Fruit fly (Drosophila melanogaster) whole organism, embryonic: ENCODE results near the gene RSG7.

Experiments
- Blimp-1 ChIP-seq: fragments of 200-800 bp; sonication (Bioruptor generic); optimal IDR thresholded peaks from 3 replicates; lab custom pipeline; 2018; ENCODE audit warnings: missing biosample characterization, missing genetic modification characterization, mild to moderate bottlenecking, moderate library complexity, missing genetic modification reagents
- BtbVII ChIP-seq: fragments of 200-800 bp; sonication (Bioruptor generic); optimal IDR thresholded peaks from 3 replicates; lab custom pipeline; 2017; ENCODE audit warnings: missing biosample characterization, mild to moderate bottlenecking, missing genetic modification characterization
- CG10321 ChIP-seq: fragments of 200-800 bp; sonication (Bioruptor generic); IDR thresholded peaks from 2 replicates; pipeline ENCODE4 v1.3.6; 2022; ENCODE audit warnings: missing biosample characterization, missing genetic modification characterization
- CG10366 ChIP-seq: fragments of 200-800 bp; sonication (Bioruptor generic); IDR thresholded peaks from 2 replicates; pipeline ENCODE4 v1.3.6; 2022; ENCODE audit warnings: missing biosample characterization, missing genetic modification characterization
- CG10979 ChIP-seq: fragments of 200-800 bp; sonication (Bioruptor generic); optimal IDR thresholded peaks from 2 replicates; lab custom pipeline; 2018; ENCODE audit warnings: missing biosample characterization, mild to moderate bottlenecking, missing genetic modification characterization, moderate library complexity
- CG11504 ChIP-seq: fragments of 200-800 bp; sonication (Bioruptor generic); optimal IDR thresholded peaks from 3 replicates; lab custom pipeline; 2019; ENCODE audit warnings: missing biosample characterization, mild to moderate bottlenecking, missing genetic modification characterization, moderate library complexity
- CG11695 ChIP-seq: fragments of 200-800 bp; sonication (Bioruptor generic); IDR thresholded peaks from 3 replicates; pipeline ENCODE4 v1.3.6; 2022; ENCODE audit warnings: missing biosample characterization, missing genetic modification characterization
- CG11696 ChIP-seq: fragments of 200-800 bp; sonication (Bioruptor generic); IDR thresholded peaks from 2 replicates; pipeline ENCODE4 v1.3.6; 2022; ENCODE audit warnings: missing biosample characterization, missing genetic modification characterization
- CG13424 ChIP-seq: fragments of 200-800 bp; sonication (Bioruptor generic); optimal IDR thresholded peaks from 2 replicates; lab custom pipeline; 2019; ENCODE audit warnings: missing biosample characterization, mild to moderate bottlenecking, missing genetic modification characterization, moderate library complexity
- CG15269 ChIP-seq: fragments of 200-800 bp; sonication (Bioruptor generic); optimal IDR thresholded peaks from 2 replicates; lab custom pipeline; 2018; ENCODE audit warnings: missing biosample characterization, mild to moderate bottlenecking, missing genetic modification characterization, moderate library complexity
- CG1603 ChIP-seq: fragments of 200-800 bp; sonication (Bioruptor generic); optimal IDR thresholded peaks from 2 replicates; lab custom pipeline; 2019; ENCODE audit warnings: missing biosample characterization, mild to moderate bottlenecking, missing genetic modification characterization, moderate library complexity
- CG17359 ChIP-seq: fragments of 200-800 bp; sonication (Bioruptor generic); optimal IDR thresholded peaks from 3 replicates; lab custom pipeline; 2018; ENCODE audit warnings: missing biosample characterization, mild to moderate bottlenecking, missing genetic modification characterization, moderate library complexity
- CG18262 ChIP-seq: fragments of 200-800 bp; optimal IDR thresholded peaks from 3 replicates; lab custom pipeline; 2019; ENCODE audit warnings: missing biosample characterization, mild to moderate bottlenecking, missing genetic modification characterization, moderate library complexity
- CG30403 ChIP-seq: fragments of 200-800 bp; sonication (Bioruptor generic); optimal IDR thresholded peaks from 3 replicates; lab custom pipeline; 2016; ENCODE audit warnings: missing biosample characterization, missing genetic modification characterization
- CG3065 ChIP-seq: fragments of 200-800 bp; sonication (Bioruptor generic); optimal IDR thresholded peaks from 2 replicates; lab custom pipeline; 2016; ENCODE audit warnings: missing biosample characterization, missing genetic modification characterization
- CG32767 ChIP-seq: fragments of 200-800 bp; sonication (Bioruptor generic); IDR thresholded peaks from 2 replicates; pipeline ENCODE4 v1.3.6; 2022; ENCODE audit warnings: missing biosample characterization, missing genetic modification characterization
- CG4424 ChIP-seq: fragments of 200-800 bp; sonication (Bioruptor generic); optimal IDR thresholded peaks from 3 replicates; lab custom pipeline; 2016; ENCODE audit warnings: missing biosample characterization, missing genetic modification characterization
- CG7556 ChIP-seq: fragments of 200-800 bp; sonication (Bioruptor generic); optimal IDR thresholded peaks from 2 replicates; lab custom pipeline; 2017; ENCODE audit warnings: missing biosample characterization, mild to moderate bottlenecking, missing genetic modification characterization
- CG7839 ChIP-seq: fragments of 200-800 bp; sonication (Bioruptor generic); optimal IDR thresholded peaks from 3 replicates; lab custom pipeline; 2018; ENCODE audit warnings: missing biosample characterization, mild to moderate bottlenecking, missing genetic modification characterization, moderate library complexity
- D19A ChIP-seq: fragments of 200-800 bp; optimal IDR thresholded peaks from 3 replicates; lab custom pipeline; 2019; ENCODE audit warnings: missing biosample characterization, mild to moderate bottlenecking, missing genetic modification characterization, moderate library complexity
- Dref ChIP-seq: fragments of 200-800 bp; sonication (Bioruptor generic); IDR thresholded peaks from 2 replicates; pipeline ENCODE4 v1.3.6; 2022; ENCODE audit warnings: missing biosample characterization, missing genetic modification characterization
- Eip74EF ChIP-seq, 2 experiments: fragments of 200-800 bp in 1 of 2; fragments of >200 bp in 1 of 2; sonication (Bioruptor generic) in 1 of 2; optimal IDR thresholded peaks; 2 replicates each; lab custom pipeline; 2017 to 2019; ENCODE audit warnings: missing biosample characterization in 2 of 2, missing genetic modification characterization in 2 of 2, mild to moderate bottlenecking in 1 of 2, moderate library complexity in 1 of 2
- H15 ChIP-seq: fragments of 200-800 bp; sonication (Bioruptor generic); IDR thresholded peaks from 3 replicates; pipeline ENCODE4 v1.3.6; 2022; ENCODE audit warnings: missing biosample characterization, missing genetic modification characterization
- Nf-YA ChIP-seq: fragments of 200-800 bp; sonication (Bioruptor generic); IDR thresholded peaks from 2 replicates; pipeline ENCODE4 v1.3.6; 2022; ENCODE audit warnings: missing biosample characterization, missing genetic modification characterization
- Oli ChIP-seq: fragments of 200-800 bp; sonication (Bioruptor generic); optimal IDR thresholded peaks from 2 replicates; lab custom pipeline; 2018; ENCODE audit warnings: missing biosample characterization, mild to moderate bottlenecking, missing genetic modification characterization, moderate library complexity
- Rx ChIP-seq: fragments of 200-800 bp; sonication (Bioruptor generic); IDR thresholded peaks from 2 replicates; pipeline ENCODE4 v1.3.6; 2022; ENCODE audit warnings: missing biosample characterization, missing genetic modification characterization
- Xrp1 ChIP-seq: fragments of 200-800 bp; sonication (Bioruptor generic); IDR thresholded peaks from 2 replicates; pipeline ENCODE4 v1.3.6; 2022; ENCODE audit warnings: missing biosample characterization, missing genetic modification characterization
- al ChIP-seq: fragments of 200-800 bp; sonication (Bioruptor generic); IDR thresholded peaks from 2 replicates; pipeline ENCODE4 v1.3.6; 2022; ENCODE audit warnings: missing biosample characterization, missing genetic modification characterization
- ara ChIP-seq: fragments of 200-800 bp; sonication (Bioruptor generic); IDR thresholded peaks from 2 replicates; pipeline ENCODE4 v1.3.6; 2022; ENCODE audit warnings: missing biosample characterization, missing genetic modification characterization
- croc ChIP-seq: fragments of 200-800 bp; sonication (Bioruptor generic); conservative IDR thresholded peaks from 3 replicates; pipeline ENCODE4 v1.3.6; 2022; ENCODE audit warnings: missing biosample characterization, missing genetic modification characterization
- crp ChIP-seq, 2 experiments: fragments of 200-800 bp; sonication (Bioruptor generic); optimal IDR thresholded peaks; 2 replicates in 1 of 2; 3 replicates in 1 of 2; lab custom pipeline; 2017; ENCODE audit warnings: missing biosample characterization in 2 of 2, missing genetic modification characterization in 2 of 2, mild to moderate bottlenecking in 1 of 2, moderate library complexity in 1 of 2
- danr ChIP-seq: fragments of 200-800 bp; sonication (Bioruptor generic); IDR thresholded peaks from 2 replicates; pipeline ENCODE4 v1.3.6; 2022; ENCODE audit warnings: missing biosample characterization, missing genetic modification characterization
- dmrt99B ChIP-seq: fragments of 200-800 bp; sonication (Bioruptor generic); optimal IDR thresholded peaks from 2 replicates; lab custom pipeline; 2018; ENCODE audit warnings: missing biosample characterization, mild to moderate bottlenecking, missing genetic modification characterization, moderate library complexity
- dysf ChIP-seq: fragments of 200-800 bp; sonication (Bioruptor generic); IDR thresholded peaks from 3 replicates; pipeline ENCODE4 v1.3.6; 2022; ENCODE audit warnings: missing biosample characterization, missing genetic modification characterization
- eve ChIP-seq, 2 experiments: fragments of >200 bp; optimal IDR thresholded peaks; 2 replicates each; lab custom pipeline; 2017; ENCODE audit warnings: missing biosample characterization in 2 of 2, missing genetic modification characterization in 2 of 2
- fd96Cb ChIP-seq: fragments of 200-800 bp; sonication (Bioruptor generic); optimal IDR thresholded peaks from 2 replicates; lab custom pipeline; 2018; ENCODE audit warnings: missing biosample characterization, mild to moderate bottlenecking, missing genetic modification characterization, moderate library complexity
- gcm2 ChIP-seq: fragments of 200-800 bp; sonication (Bioruptor generic); optimal IDR thresholded peaks from 2 replicates; lab custom pipeline; 2016; ENCODE audit warnings: missing biosample characterization, missing genetic modification characterization
- gem ChIP-seq: fragments of 200-800 bp; sonication (Bioruptor generic); optimal IDR thresholded peaks from 2 replicates; lab custom pipeline; 2019; ENCODE audit warnings: missing biosample characterization, mild to moderate bottlenecking, missing genetic modification characterization, moderate library complexity
- nmo ChIP-seq: fragments of 200-800 bp; sonication (Bioruptor generic); optimal IDR thresholded peaks from 2 replicates; lab custom pipeline; 2018; ENCODE audit warnings: missing biosample characterization, mild to moderate bottlenecking, missing genetic modification characterization, moderate library complexity
- pan ChIP-seq, 4 experiments: fragments of >200 bp in 3 of 4; fragments of 200-800 bp in 1 of 4; sonication (Bioruptor generic) in 1 of 4; optimal IDR thresholded peaks in 3 of 4; IDR thresholded peaks in 1 of 4; 2 replicates each; pipeline versions ENCODE4 v1.3.6 to Lab custom; 2017 to 2022; ENCODE audit warnings: missing biosample characterization in 2 of 4, missing genetic modification characterization in 2 of 4, mixed read lengths in 1 of 4
- phol ChIP-seq: fragments of 200-800 bp; sonication (Bioruptor generic); optimal IDR thresholded peaks from 3 replicates; lab custom pipeline; 2018; ENCODE audit warnings: missing biosample characterization, mild to moderate bottlenecking, missing genetic modification characterization, moderate library complexity
- prd ChIP-seq, 3 experiments: fragments of >200 bp in 2 of 3; fragments of 200-800 bp in 1 of 3; sonication (Bioruptor generic) in 1 of 3; optimal IDR thresholded peaks in 2 of 3; IDR thresholded peaks in 1 of 3; 2 replicates in 2 of 3; 3 replicates in 1 of 3; pipeline versions ENCODE4 v1.3.6 to Lab custom; 2017 to 2022; ENCODE audit warnings: missing biosample characterization in 1 of 3, missing genetic modification characterization in 1 of 3
- ranshi ChIP-seq: fragments of 200-800 bp; sonication (Bioruptor generic); IDR thresholded peaks from 2 replicates; pipeline ENCODE4 v1.3.6; 2022; ENCODE audit warnings: missing biosample characterization, missing genetic modification characterization
- row ChIP-seq: fragments of 200-800 bp; sonication (Bioruptor generic); IDR thresholded peaks from 3 replicates; pipeline ENCODE4 v1.3.6; 2022; ENCODE audit warnings: missing biosample characterization, missing genetic modification characterization
- sens ChIP-seq: fragments of 200-800 bp; sonication (Bioruptor generic); peaks from one replicate; lab custom pipeline; 2016; ENCODE audit warnings: missing biosample characterization, missing genetic modification characterization
- seq ChIP-seq: fragments of 200-800 bp; sonication (Bioruptor generic); IDR thresholded peaks from 2 replicates; pipeline ENCODE4 v1.3.6; 2022; ENCODE audit warnings: missing biosample characterization, missing genetic modification characterization
- tgo ChIP-seq: fragments of 200-800 bp; sonication (Bioruptor generic); IDR thresholded peaks from 3 replicates; pipeline ENCODE4 v1.3.6; 2022; ENCODE audit warnings: missing biosample characterization, missing genetic modification characterization
- vvl ChIP-seq: fragments of 200-800 bp; sonication (Bioruptor generic); IDR thresholded peaks from 2 replicates; pipeline ENCODE4 v1.3.6; 2022; ENCODE audit warnings: missing biosample characterization, missing genetic modification characterization
- zfh1 ChIP-seq: fragments of 200-800 bp; sonication (Bioruptor generic); IDR thresholded peaks from 3 replicates; pipeline ENCODE4 v1.3.6; 2022; ENCODE audit warnings: missing biosample characterization, missing genetic modification characterization

Gene RSG7

dm6 chrX:16815168-16815567, 29.1 kb downstream of the RSG7 start:
- TF ChIP-seq CG32767 (GFP tag; lab: Robert Waterston, UW), result peak; percentile 26; the same call in 1 of the 2 replicates
- peak; percentile 28 for TF ChIP-seq nmo (GFP tag; lab: Kevin White, UChicago)
- peak; percentile 39 for TF ChIP-seq CG7839 (tag; lab: Kevin White, UChicago)
- no peak for TF ChIP-seq CG10321 (GFP tag; lab: Robert Waterston, UW)
- peak; percentile 39 for TF ChIP-seq CG18262 (tag; lab: Kevin White, UChicago)
- no peak for TF ChIP-seq BtbVII (GFP tag; lab: Kevin White, UChicago)
- TF ChIP-seq CG17359 (tag; lab: Kevin White, UChicago), result peak; percentile 8
- no peak for TF ChIP-seq H15 (GFP tag; lab: Robert Waterston, UW)
- no peak for TF ChIP-seq al (GFP tag; lab: Robert Waterston, UW)
- peak; percentile 39 for TF ChIP-seq phol (tag; lab: Kevin White, UChicago)
- peak; percentile 11 for TF ChIP-seq CG30403
- peak; percentile 57 for TF ChIP-seq sens (GFP tag; lab: Kevin White, UChicago)
- peak; percentile 3 for TF ChIP-seq CG7556 (GFP tag; lab: Kevin White, UChicago)
- peak; percentile 39; the same call in 1 of the 2 replicates for TF ChIP-seq seq (GFP tag; lab: Robert Waterston, UW)
- TF ChIP-seq dysf (GFP tag; lab: Robert Waterston, UW), result peak; percentile 52; the same call in 2 of the 3 replicates
- TF ChIP-seq tgo (GFP tag; lab: Robert Waterston, UW), result peak; percentile 31; the same call in 1 of the 3 replicates
- TF ChIP-seq CG4424 (GFP tag; lab: Kevin White, UChicago), result peak; percentile 12
- TF ChIP-seq Eip74EF (GFP tag; optimal IDR thresholded peaks at IDR 0.05; lab: Kevin White, UChicago), result peak in 1 of 2 experiments; percentile 26
- TF ChIP-seq Rx, result peak; percentile 28; the same call in 1 of the 2 replicates
- peak; percentile 20 for TF ChIP-seq Oli
- peak; percentile 55 for TF ChIP-seq dmrt99B (tag; lab: Kevin White, UChicago)
- peak; percentile 68 for TF ChIP-seq CG11504 (tag; lab: Kevin White, UChicago)
- peak; percentile 22 for TF ChIP-seq CG10979 (tag; lab: Kevin White, UChicago)
- no peak for TF ChIP-seq Dref
- TF ChIP-seq Xrp1 (GFP tag; lab: Robert Waterston, UW), result peak; percentile 9; the same call in 1 of the 2 replicates
- TF ChIP-seq croc, result peak; percentile 26; the same call in 1 of the 3 replicates
- TF ChIP-seq pan (optimal IDR thresholded peaks at IDR 0.05; lab: Kevin White, UChicago), result no peak
- peak in 1 of 2 experiments; percentile 49 for TF ChIP-seq pan (GFP tag; optimal IDR thresholded peaks at IDR 0.05 in 1 of 2, IDR thresholded peaks at IDR 0.05 in 1 of 2)
- 0 out of 2 replicates have a peak, but pooled peaks have one; percentile 48 for TF ChIP-seq vvl (GFP tag; lab: Robert Waterston, UW)
- TF ChIP-seq fd96Cb (tag; lab: Kevin White, UChicago), result peak; percentile 23
- peak; percentile 60 for TF ChIP-seq CG11696 (GFP tag; lab: Robert Waterston, UW)
- TF ChIP-seq eve (GFP tag; optimal IDR thresholded peaks at IDR 0.05; lab: Kevin White, UChicago), result peak in 1 of 2 experiments; percentile 18
- peak; percentile 21 for TF ChIP-seq Blimp-1 (GFP tag; lab: Kevin White, UChicago)
- TF ChIP-seq Nf-YA, result no peak
- TF ChIP-seq zfh1 (GFP tag; lab: Robert Waterston, UW), result 0 out of 3 replicates have a peak, but pooled peaks have one; percentile 13
- no peak for TF ChIP-seq ara (GFP tag; lab: Robert Waterston, UW)
- TF ChIP-seq CG11695, result no peak
- peak; percentile 37; the same call in 1 of the 2 replicates for TF ChIP-seq CG10366 (GFP tag; lab: Robert Waterston, UW)
- TF ChIP-seq prd (optimal IDR thresholded peaks at IDR 0.05; lab: Kevin White, UChicago), result no peak
- TF ChIP-seq prd (GFP tag; IDR thresholded peaks at IDR 0.05; lab: Robert Waterston, UW), result peak; percentile 28; the same call in 1 of the 3 replicates
- peak; percentile 9 for TF ChIP-seq CG15269
- TF ChIP-seq ranshi, result peak; percentile 28; the same call in 1 of the 2 replicates
- TF ChIP-seq CG3065 (GFP tag; lab: Kevin White, UChicago), result no peak
- no peak for TF ChIP-seq D19A (tag; lab: Kevin White, UChicago)
- peak; percentile 57 for TF ChIP-seq row (GFP tag; lab: Robert Waterston, UW)
- TF ChIP-seq danr (GFP tag; lab: Robert Waterston, UW), result 0 out of 2 replicates have a peak, but pooled peaks have one; percentile 25
- TF ChIP-seq crp (GFP tag; optimal IDR thresholded peaks at IDR 0.05; lab: Kevin White, UChicago), result no peak
- TF ChIP-seq CG1603, result no peak
- TF ChIP-seq gem (tag; lab: Kevin White, UChicago), result peak; percentile 36
- peak; percentile 15 for TF ChIP-seq CG13424 (tag; lab: Kevin White, UChicago)
- TF ChIP-seq gcm2 (GFP tag; lab: Kevin White, UChicago), result no peak
